Fruit fly (Drosophila melanogaster): Measurements from ENCODE around the gene mil.

- no peak for TF ChIP-seq CG16779 (tag; optimal IDR thresholded peaks at IDR 0.05)
- no peak for TF ChIP-seq Ets21C (GFP tag; optimal IDR thresholded peaks at IDR 0.05)
- TF ChIP-seq CG10669 (GFP tag; optimal IDR thresholded peaks at IDR 0.05): peak; percentile 1
- TF ChIP-seq CG11902 (GFP tag; optimal IDR thresholded peaks at IDR 0.05): no peak
- TF ChIP-seq Hr38 (GFP tag; optimal IDR thresholded peaks at IDR 0.05): no peak
- TF ChIP-seq Sox102F (GFP tag; optimal IDR thresholded peaks at IDR 0.05): peak; percentile 32
- peak; percentile 42 to 68 for TF ChIP-seq ss (GFP tag; optimal IDR thresholded peaks at IDR 0.05)
- no peak for TF ChIP-seq CG31627 (GFP tag; optimal IDR thresholded peaks at IDR 0.05)
- TF ChIP-seq Blimp-1 (GFP tag; optimal IDR thresholded peaks at IDR 0.05): no peak
- no peak for TF ChIP-seq CG34406 (GFP tag; optimal IDR thresholded peaks at IDR 0.05)
Measured at dm6 chr3R:27925000-27925970, 13.0 kb downstream of the mil start, which contains the start of gene mino.
